Worm (Caenorhabditis elegans): ENCODE data around the gene math-38.

DNA sequence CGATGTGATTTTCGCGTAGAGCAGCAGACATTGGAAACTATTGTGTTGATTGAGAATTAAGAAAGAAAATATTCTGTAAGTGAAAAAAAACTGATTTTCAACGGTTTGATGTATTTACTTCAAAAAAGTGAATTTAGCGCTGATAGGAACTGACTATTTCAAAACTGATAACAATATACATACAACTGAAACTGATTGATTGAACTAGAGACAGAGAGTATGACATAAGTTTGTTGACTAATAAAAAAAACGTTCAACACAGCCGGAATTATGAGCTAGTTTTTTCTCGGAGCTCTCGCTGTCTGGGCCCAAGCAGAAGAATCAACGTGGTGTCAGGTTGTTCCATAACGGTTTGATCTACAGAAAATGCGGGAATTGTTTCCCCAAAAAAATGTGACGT lies 34.2 kb upstream of the math-38 start, which contains the start of gene fbxa-164:
- no peak for TF ChIP-seq fax-1 (tag; optimal IDR thresholded peaks at IDR 0.05)
- no peak for TF ChIP-seq nhr-11 (tag; optimal IDR thresholded peaks at IDR 0.05)
- TF ChIP-seq elt-4 (tag; optimal IDR thresholded peaks at IDR 0.05), result no peak
- no peak for TF ChIP-seq unc-55 (GFP tag; optimal IDR thresholded peaks at IDR 0.05)
- no peak for TF ChIP-seq hlh-8 (tag; optimal IDR thresholded peaks at IDR 0.05)
- TF ChIP-seq lin-11 (tag; optimal IDR thresholded peaks at IDR 0.05), result no peak
- TF ChIP-seq ceh-31 (tag; optimal IDR thresholded peaks at IDR 0.05), result no peak
- TF ChIP-seq pqm-1 (tag; optimal IDR thresholded peaks at IDR 0.05), result no peak
